Worm (Caenorhabditis elegans) whole organism, L4/young adult: ENCODE results near the gene asps-1.

ENCODE experiments used
- dao-5 ChIP-seq: sonication (generic microtip); optimal IDR thresholded peaks from 2 replicates; lab custom pipeline; 2016; ENCODE audit warnings: missing genotype, missing genetic modification characterization, moderate library complexity, missing compliant biosample characterization
- him-1 ChIP-seq: sonication (generic microtip); optimal IDR thresholded peaks from 2 replicates; lab custom pipeline; 2016; ENCODE audit warnings: missing genotype, missing genetic modification reagents, missing genetic modification characterization, missing compliant biosample characterization

DNA sequence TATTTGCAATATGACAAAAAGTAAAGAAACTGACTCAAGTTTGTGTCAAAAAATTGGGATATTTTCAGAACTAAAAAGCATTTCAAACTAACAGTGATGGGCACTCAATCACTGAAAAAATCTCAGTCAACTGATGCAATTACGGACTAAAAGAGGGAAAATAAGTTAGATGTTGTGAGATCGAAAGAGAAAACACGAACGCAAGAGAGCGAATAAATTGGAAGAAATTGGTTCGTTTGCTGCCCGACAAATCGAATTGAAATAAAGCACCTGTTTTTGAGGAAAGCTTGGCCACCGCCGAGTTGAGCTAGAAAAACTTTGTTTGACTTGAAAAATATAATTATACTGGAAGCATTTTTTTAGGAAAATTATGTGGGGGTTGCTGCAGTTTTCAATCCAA lies 51.1 kb downstream of the asps-1 start:
- TF ChIP-seq him-1 (tag; lab: Kevin White, UChicago) (no peak), dao-5 (no peak)
